Fruit fly (Drosophila melanogaster) whole organism, embryonic: ENCODE results near the gene Ilk.

ENCODE experiments used
- Atf6 ChIP-seq: fragments of 200-800 bp; sonication (Bioruptor generic); IDR thresholded peaks from 2 replicates; pipeline ENCODE4 v1.3.6; 2022; ENCODE audit warnings: missing biosample characterization, missing genetic modification characterization
- CG12659 ChIP-seq: fragments of 200-800 bp; sonication (Bioruptor generic); optimal IDR thresholded peaks from 3 replicates; lab custom pipeline; 2017; ENCODE audit warnings: mild to moderate bottlenecking, missing biosample characterization, missing genetic modification reagents, missing genetic modification characterization
- CG14441 ChIP-seq: fragments of 200-800 bp; sonication (Bioruptor generic); IDR thresholded peaks from 2 replicates; pipeline ENCODE4 v1.3.6; 2022; ENCODE audit warnings: missing biosample characterization, missing genetic modification characterization
- CG1603 ChIP-seq: fragments of 200-800 bp; sonication (Bioruptor generic); optimal IDR thresholded peaks from 2 replicates; lab custom pipeline; 2019; ENCODE audit warnings: missing biosample characterization, mild to moderate bottlenecking, missing genetic modification characterization, moderate library complexity
- CG17186 ChIP-seq: fragments of 200-800 bp; sonication (Bioruptor generic); optimal IDR thresholded peaks from 3 replicates; lab custom pipeline; 2017; ENCODE audit warnings: missing biosample characterization, missing genetic modification reagents, missing genetic modification characterization
- CG18262 ChIP-seq: fragments of 200-800 bp; optimal IDR thresholded peaks from 3 replicates; lab custom pipeline; 2019; ENCODE audit warnings: missing biosample characterization, mild to moderate bottlenecking, missing genetic modification characterization, moderate library complexity
- CG18764 ChIP-seq: fragments of 200-800 bp; sonication (Bioruptor generic); optimal IDR thresholded peaks from 3 replicates; lab custom pipeline; 2016; ENCODE audit warnings: missing biosample characterization, missing genetic modification characterization
- CG2120 ChIP-seq: fragments of 200-800 bp; sonication (Bioruptor generic); optimal IDR thresholded peaks from 3 replicates; lab custom pipeline; 2016; ENCODE audit warnings: missing biosample characterization, missing genetic modification characterization
- CG2889 ChIP-seq: fragments of 200-800 bp; sonication (Bioruptor generic); IDR thresholded peaks from 3 replicates; pipeline ENCODE4 v1.3.6; 2022; ENCODE audit warnings: missing biosample characterization, missing genetic modification characterization
- CG3726 ChIP-seq: fragments of 200-800 bp; sonication (Bioruptor generic); IDR thresholded peaks from 3 replicates; pipeline ENCODE4, ENCODE4 v1.3.6; 2022; ENCODE audit warnings: missing biosample characterization, missing genetic modification characterization
- CG4617 ChIP-seq: fragments of 200-800 bp; sonication (Bioruptor generic); optimal IDR thresholded peaks from 3 replicates; lab custom pipeline; 2016; ENCODE audit warnings: missing biosample characterization, missing genetic modification characterization, borderline replicate concordance
- CG5953 ChIP-seq: fragments of 200-800 bp; sonication (Bioruptor generic); IDR thresholded peaks from 2 replicates; pipeline ENCODE4 v1.3.6; 2022; ENCODE audit warnings: missing biosample characterization, missing genetic modification characterization
- CG6791 ChIP-seq: fragments of 200-800 bp; sonication (Bioruptor generic); IDR thresholded peaks from 3 replicates; pipeline ENCODE4 v1.3.6; 2022; ENCODE audit warnings: missing biosample characterization, missing genetic modification characterization; ENCODE audit not compliant: partially characterized antibody
- CG8281 ChIP-seq: fragments of 200-800 bp; sonication (Bioruptor generic); optimal IDR thresholded peaks from 2 replicates; lab custom pipeline; 2018; ENCODE audit warnings: missing biosample characterization, mild to moderate bottlenecking, missing genetic modification characterization, moderate library complexity
- CG8290 ChIP-seq, 3 experiments: fragments of 200-800 bp; sonication (Bioruptor generic); optimal IDR thresholded peaks; 2 replicates each; lab custom pipeline; 2016 to 2019; ENCODE audit warnings: missing biosample characterization in 3 of 3, missing genetic modification characterization in 3 of 3, mild to moderate bottlenecking in 2 of 3, moderate library complexity in 1 of 3
- CG9215 ChIP-seq: fragments of 200-800 bp; sonication (Bioruptor generic); IDR thresholded peaks from 2 replicates; pipeline ENCODE4 v1.3.6; 2022; ENCODE audit warnings: missing biosample characterization, missing genetic modification characterization
- Ets65A ChIP-seq: fragments of 200-800 bp; sonication (Bioruptor generic); peaks from one replicate; lab custom pipeline; 2016; ENCODE audit warnings: missing biosample characterization, missing genetic modification characterization
- HLHmδ ChIP-seq: fragments of 200-800 bp; sonication (Bioruptor generic); optimal IDR thresholded peaks from 2 replicates; lab custom pipeline; 2018; ENCODE audit warnings: missing biosample characterization, mild to moderate bottlenecking, missing genetic modification characterization, moderate library complexity
- Opbp ChIP-seq: fragments of 200-800 bp; sonication (Bioruptor generic); IDR thresholded peaks from 3 replicates; pipeline ENCODE4 v1.3.6; 2022; ENCODE audit warnings: missing biosample characterization, missing genetic modification characterization; ENCODE audit not compliant: partially characterized antibody
- Pdp1 ChIP-seq, 2 experiments: fragments of 200-800 bp; sonication (Bioruptor generic); optimal IDR thresholded peaks; 3 replicates each; lab custom pipeline; 2016; ENCODE audit warnings: missing biosample characterization in 2 of 2, missing genetic modification characterization in 2 of 2, mild to moderate bottlenecking in 1 of 2, moderate library complexity in 1 of 2
- Rx ChIP-seq: fragments of 200-800 bp; sonication (Bioruptor generic); IDR thresholded peaks from 2 replicates; pipeline ENCODE4 v1.3.6; 2022; ENCODE audit warnings: missing biosample characterization, missing genetic modification characterization
- Scr ChIP-seq: fragments of 200-800 bp; sonication (Bioruptor generic); IDR thresholded peaks from 2 replicates; pipeline ENCODE4 v1.3.6; 2022; ENCODE audit warnings: missing biosample characterization, missing genetic modification characterization; ENCODE audit not compliant: partially characterized antibody
- bbx ChIP-seq: fragments of 200-800 bp; sonication (Bioruptor generic); IDR thresholded peaks from 2 replicates; pipeline ENCODE4 v1.3.6; 2022; ENCODE audit warnings: missing biosample characterization, missing genetic modification characterization; ENCODE audit not compliant: partially characterized antibody
- cg ChIP-seq: fragments of 200-800 bp; sonication (Bioruptor generic); optimal IDR thresholded peaks from 3 replicates; lab custom pipeline; 2019; ENCODE audit warnings: missing biosample characterization, mild to moderate bottlenecking, missing genetic modification characterization, moderate library complexity
- corto ChIP-seq: fragments of 200-800 bp; sonication (Bioruptor generic); optimal IDR thresholded peaks from 2 replicates; lab custom pipeline; 2016; ENCODE audit warnings: missing biosample characterization, mild to moderate bottlenecking, missing genetic modification characterization, moderate library complexity
- gem ChIP-seq: fragments of 200-800 bp; sonication (Bioruptor generic); optimal IDR thresholded peaks from 2 replicates; lab custom pipeline; 2019; ENCODE audit warnings: missing biosample characterization, mild to moderate bottlenecking, missing genetic modification characterization, moderate library complexity
- ken ChIP-seq: fragments of 200-800 bp; sonication (Bioruptor generic); IDR thresholded peaks from 3 replicates; pipeline ENCODE4 v1.3.6; 2022; ENCODE audit warnings: missing biosample characterization, missing genetic modification characterization
- mld ChIP-seq: fragments of 200-800 bp; sonication (Bioruptor generic); IDR thresholded peaks from 3 replicates; pipeline ENCODE4 v1.3.6; 2022; ENCODE audit warnings: missing biosample characterization, missing genetic modification characterization; ENCODE audit not compliant: partially characterized antibody
- nerfin-1 ChIP-seq: fragments of 200-800 bp; sonication (Bioruptor generic); optimal IDR thresholded peaks from 3 replicates; lab custom pipeline; 2019; ENCODE audit warnings: missing biosample characterization, mild to moderate bottlenecking, missing genetic modification characterization, moderate library complexity
- oc ChIP-seq: fragments of 200-800 bp; sonication (Bioruptor generic); optimal IDR thresholded peaks from 2 replicates; lab custom pipeline; 2018; ENCODE audit warnings: missing biosample characterization, mild to moderate bottlenecking, missing genetic modification characterization, moderate library complexity
- odd ChIP-seq: fragments of 200-800 bp; sonication (Bioruptor generic); optimal IDR thresholded peaks from 2 replicates; lab custom pipeline; 2017; ENCODE audit warnings: missing biosample characterization, mild to moderate bottlenecking, missing genetic modification characterization
- sim ChIP-seq: fragments of 200-800 bp; sonication (Bioruptor generic); IDR thresholded peaks from 2 replicates; pipeline ENCODE4 v1.3.6; 2022; ENCODE audit warnings: missing biosample characterization, missing genetic modification characterization
- so ChIP-seq: fragments of 200-800 bp; sonication (Bioruptor generic); IDR thresholded peaks from 3 replicates; pipeline ENCODE4 v1.3.6; 2022; ENCODE audit warnings: missing biosample characterization, missing genetic modification characterization
- tll ChIP-seq, 2 experiments: fragments of 200-800 bp in 1 of 2; fragments of >200 bp in 1 of 2; sonication (Bioruptor generic) in 1 of 2; optimal IDR thresholded peaks; 2 replicates each; lab custom pipeline; 2017 to 2019; ENCODE audit warnings: missing biosample characterization in 2 of 2, missing genetic modification characterization in 2 of 2, mild to moderate bottlenecking in 1 of 2, moderate library complexity in 1 of 2
- tna ChIP-seq: fragments of 200-800 bp; sonication (Bioruptor generic); IDR thresholded peaks from 2 replicates; pipeline ENCODE4 v1.3.6; 2022; ENCODE audit warnings: missing biosample characterization, missing genetic modification characterization; ENCODE audit not compliant: partially characterized antibody
- vvl ChIP-seq: fragments of 200-800 bp; sonication (Bioruptor generic); IDR thresholded peaks from 2 replicates; pipeline ENCODE4 v1.3.6; 2022; ENCODE audit warnings: missing biosample characterization, missing genetic modification characterization
- z ChIP-seq: fragments of 200-800 bp; sonication (Bioruptor generic); IDR thresholded peaks from 3 replicates; pipeline ENCODE4 v1.3.6; 2022; ENCODE audit warnings: missing biosample characterization, missing genetic modification characterization

Ilk gene

DNA sequence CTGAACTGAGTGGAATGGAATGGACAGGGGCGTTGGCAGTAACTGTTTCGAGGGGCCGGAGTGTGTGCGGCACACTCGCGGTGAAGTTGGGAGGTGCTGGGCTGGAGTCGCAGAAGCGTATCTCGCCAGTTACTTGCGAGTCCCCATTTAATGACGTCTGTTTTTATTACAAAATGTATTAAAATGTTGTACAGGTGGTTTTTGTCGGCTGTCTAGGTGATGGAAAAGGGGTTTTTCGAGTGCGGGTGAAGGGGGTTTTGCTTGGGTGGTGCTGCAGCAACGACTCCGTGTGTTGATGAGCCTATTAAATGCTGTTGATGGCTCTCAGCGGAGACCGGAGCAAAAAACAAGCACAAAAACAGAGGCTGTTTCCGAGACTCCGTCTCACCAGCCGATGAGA, 34.7 kb downstream of the Ilk start (continued):
- TF ChIP-seq z (GFP tag; lab: Robert Waterston, UW), result peak; percentile 81; the same call in 2 of the 3 replicates
- TF ChIP-seq CG1603 (tag; lab: Kevin White, UChicago), result peak; percentile 25
- no peak for TF ChIP-seq corto (GFP tag; lab: Kevin White, UChicago)
- TF ChIP-seq CG3726 (GFP tag; lab: Robert Waterston, UW), result no peak
- peak; percentile 27 for TF ChIP-seq gem (tag; lab: Kevin White, UChicago)
- no peak for TF ChIP-seq sim
- 0 out of 2 replicates have a peak, but pooled peaks have one; percentile 15 for TF ChIP-seq vvl (GFP tag; lab: Robert Waterston, UW)
- TF ChIP-seq CG8290 (GFP tag; optimal IDR thresholded peaks at IDR 0.05; lab: Kevin White, UChicago), result no peak
- peak in 1 of 2 experiments; percentile 16 for TF ChIP-seq CG8290 (tag; optimal IDR thresholded peaks at IDR 0.05; lab: Kevin White, UChicago)
- TF ChIP-seq CG2120 (GFP tag; lab: Kevin White, UChicago), result peak; percentile 36
- TF ChIP-seq so, result peak; percentile 44; the same call in 1 of the 3 replicates
- TF ChIP-seq CG18764 (GFP tag; lab: Kevin White, UChicago), result no peak
- TF ChIP-seq Pdp1 (GFP tag; optimal IDR thresholded peaks at IDR 0.05; lab: Kevin White, UChicago), result no peak
- TF ChIP-seq oc (tag; lab: Kevin White, UChicago), result no peak
- TF ChIP-seq tll (GFP tag; optimal IDR thresholded peaks at IDR 0.05; lab: Kevin White, UChicago), result no peak
- TF ChIP-seq CG18262, result peak; percentile 12
- 0 out of 2 replicates have a peak, but pooled peaks have one; percentile 17 for TF ChIP-seq CG9215 (GFP tag; lab: Robert Waterston, UW)
- no peak for TF ChIP-seq CG8281 (tag; lab: Kevin White, UChicago)
- no peak for TF ChIP-seq CG4617 (GFP tag; lab: Kevin White, UChicago)
- TF ChIP-seq Scr, result no peak
- TF ChIP-seq CG2889 (GFP tag; lab: Robert Waterston, UW), result 0 out of 3 replicates have a peak, but pooled peaks have one; percentile 22
- TF ChIP-seq CG14441 (GFP tag; lab: Robert Waterston, UW), result peak; percentile 64
- TF ChIP-seq Atf6 (GFP tag; lab: Robert Waterston, UW), result 0 out of 2 replicates have a peak, but pooled peaks have one; percentile 30
- TF ChIP-seq CG17186 (GFP tag; lab: Kevin White, UChicago), result no peak
- peak; percentile 24 for TF ChIP-seq CG12659 (GFP tag; lab: Kevin White, UChicago)
- no peak for TF ChIP-seq odd (GFP tag; lab: Kevin White, UChicago)
- TF ChIP-seq nerfin-1 (tag; lab: Kevin White, UChicago), result no peak

dm6 chr3L:21252525-21252924, 35.8 kb downstream of the Ilk start:
- TF ChIP-seq mld (0 out of 3 replicates have a peak, but pooled peaks have one; percentile 29), cg (GFP tag; lab: Kevin White, UChicago) (peak; percentile 43), bbx (peak; percentile 33; the same call in 1 of the 2 replicates), HLHmδ (no peak), CG5953 (no peak), ken (0 out of 3 replicates have a peak, but pooled peaks have one; percentile 15), tna (GFP tag; lab: Robert Waterston, UW) (no peak), Rx (GFP tag; lab: Robert Waterston, UW) (0 out of 2 replicates have a peak, but pooled peaks have one; percentile 20), Opbp (GFP tag; lab: Robert Waterston, UW) (peak; percentile 58; the same call in 1 of the 3 replicates), CG6791 (GFP tag; lab: Robert Waterston, UW) (peak; percentile 38; the same call in 1 of the 3 replicates), Ets65A (peak; percentile 77)
